Fruit fly (Drosophila melanogaster): ENCODE data around the gene CG6937.

CG6937 gene

dm6 chr3R:22584582-22584981 lies at the start of gene CG6937, which contains the start of gene CG33107:
Gene CG6937 (plus strand): TSS chr3R:22584773.
Gene CG33107 (minus strand): TSS chr3R:22584718.
- no peak for TF ChIP-seq noc (tag; optimal IDR thresholded peaks at IDR 0.05)

DNA sequence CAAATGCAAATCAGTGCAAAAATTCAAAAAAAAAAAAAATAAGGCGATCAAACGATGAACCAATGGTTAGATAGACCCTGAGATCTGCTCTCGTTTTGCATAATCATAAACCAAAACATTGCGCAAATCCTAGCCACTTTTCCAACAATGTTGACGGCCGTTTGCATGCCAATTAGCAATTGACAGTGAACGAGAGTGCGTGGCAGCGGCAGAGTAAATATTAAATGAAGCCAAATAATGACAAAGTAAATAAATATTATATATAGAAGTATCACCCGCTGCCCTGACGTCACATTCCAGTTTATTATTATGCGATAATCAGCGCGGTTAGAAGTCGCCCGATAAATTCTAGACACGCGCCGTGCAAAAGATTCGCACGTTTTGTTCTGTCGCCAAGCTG lies 48.6 kb upstream of the CG6937 start:
- no peak for TF ChIP-seq noc (tag; optimal IDR thresholded peaks at IDR 0.05)

DNA sequence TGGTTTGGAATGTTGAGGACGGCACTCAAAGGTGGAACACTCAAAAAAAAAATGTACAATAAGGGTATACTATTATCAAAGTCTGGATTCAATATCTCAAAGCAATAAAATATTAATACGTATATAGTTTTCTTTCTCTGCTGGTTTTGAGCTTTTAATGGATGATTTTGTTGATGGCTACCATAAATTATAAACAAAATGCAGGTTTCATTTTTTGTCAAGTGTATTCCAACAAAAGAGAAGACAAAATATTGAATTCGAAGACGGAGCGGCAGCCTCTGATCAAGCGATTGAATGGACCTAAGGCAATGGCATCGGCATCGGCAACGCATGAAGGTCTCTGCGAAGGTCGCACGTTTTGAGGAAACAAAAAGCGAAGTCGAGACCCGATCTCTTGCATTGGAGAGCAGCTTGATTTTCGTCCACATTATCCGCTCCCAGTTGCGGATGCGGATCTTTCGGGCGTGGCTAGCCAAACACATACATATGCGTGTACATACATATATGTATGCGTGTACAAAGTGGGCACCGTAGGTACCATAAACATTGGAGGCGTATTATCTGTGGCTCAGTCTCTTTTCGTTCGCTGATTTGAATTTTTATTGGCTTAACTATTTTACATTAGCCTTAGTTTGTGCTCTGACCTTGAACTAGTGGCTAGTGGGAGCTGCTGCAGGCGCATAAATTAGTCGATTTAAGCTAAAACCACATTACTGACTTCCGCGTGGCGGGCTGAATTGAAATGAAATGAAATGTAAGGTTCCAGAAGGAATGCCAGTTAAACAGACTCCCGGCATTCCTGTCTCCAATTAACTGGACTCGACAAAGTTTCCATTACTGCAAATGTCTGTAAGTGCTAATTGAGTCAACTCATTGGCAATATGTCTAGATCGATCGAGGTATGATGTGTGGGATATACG lies 47.8 kb upstream of the CG6937 start:
- peak; percentile 18 for TF ChIP-seq noc (tag; optimal IDR thresholded peaks at IDR 0.05)

DNA sequence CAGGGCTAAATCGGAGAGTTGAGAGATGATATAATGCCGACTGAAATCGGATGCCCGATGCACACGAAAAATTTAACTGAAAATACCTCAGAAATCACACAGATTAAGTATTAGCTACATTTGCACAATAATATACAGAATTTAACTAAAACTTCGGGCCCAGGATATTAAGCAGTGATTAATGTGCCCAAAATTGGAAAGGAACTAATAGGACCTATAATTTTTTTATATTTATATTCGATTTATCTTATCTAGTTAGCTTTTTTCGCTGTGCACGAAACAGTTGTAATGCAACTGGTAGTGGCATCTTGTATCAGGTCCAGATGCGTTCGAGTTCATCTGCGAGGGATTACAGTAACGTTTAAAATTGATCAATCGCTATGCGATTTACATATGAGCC lies 45.7 kb upstream of the CG6937 start:
- no peak for TF ChIP-seq noc (tag; optimal IDR thresholded peaks at IDR 0.05)

dm6 chr3R:22539762-22540161 lies 44.8 kb upstream of the CG6937 start, which contains the start of gene CG5326:
Gene CG5326 (minus strand): TSS chr3R:22539919.
- TF ChIP-seq noc (tag; optimal IDR thresholded peaks at IDR 0.05): no peak

DNA sequence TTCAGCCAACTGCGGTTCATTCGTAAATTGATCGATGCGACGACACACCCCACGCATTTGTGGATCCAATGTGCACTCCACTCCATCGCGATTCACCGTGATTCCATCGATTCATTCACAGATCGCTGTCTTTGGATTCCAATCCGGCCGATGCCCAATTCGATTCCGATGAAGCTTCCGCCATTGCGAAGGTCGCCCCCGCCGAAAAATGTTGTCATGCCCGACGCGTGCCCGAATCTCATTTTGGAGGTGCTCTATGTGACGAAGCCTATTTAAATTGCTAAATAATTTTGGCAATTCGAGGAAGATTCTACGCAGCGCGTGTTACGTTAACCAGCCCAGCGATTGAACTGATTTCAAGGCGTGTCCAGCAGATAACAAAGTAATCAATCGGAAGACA lies 43.9 kb upstream of the CG6937 start:
- TF ChIP-seq noc (tag; optimal IDR thresholded peaks at IDR 0.05): no peak

- peak; percentile 48 for TF ChIP-seq noc (tag; optimal IDR thresholded peaks at IDR 0.05)
These were observed 41.7 kb upstream of the CG6937 start for dm6 chr3R:22542773-22543411.

- TF ChIP-seq noc (tag; optimal IDR thresholded peaks at IDR 0.05): peak; percentile 55
These were observed 38.6 kb upstream of the CG6937 start for dm6 chr3R:22546017-22546416.

DNA sequence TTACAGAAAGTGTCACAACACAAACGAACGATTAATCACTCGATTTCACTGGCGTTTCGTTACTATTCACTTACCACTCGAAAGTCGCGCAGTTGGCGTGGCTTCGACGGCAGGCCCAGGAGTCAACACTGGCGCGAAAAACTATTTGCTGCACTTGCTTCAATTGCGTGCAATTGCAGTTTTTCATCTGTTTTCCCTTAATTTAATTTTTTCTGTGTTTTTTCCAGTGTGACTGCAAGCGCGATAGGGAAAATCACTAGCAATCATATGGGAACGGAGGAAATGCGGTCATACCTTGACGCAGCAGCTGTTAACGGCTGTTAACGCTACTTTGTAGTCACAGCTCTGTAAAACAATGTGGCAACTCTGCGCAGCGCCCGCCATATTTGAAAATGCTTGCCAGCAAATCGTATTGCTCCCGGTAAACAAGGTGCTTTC lies 37.0 kb upstream of the CG6937 start, which contains the start of gene AdipoR:
AdipoR (minus strand) TSS at position 262 of the 438 bp plus-strand sequence.
- TF ChIP-seq noc (tag; optimal IDR thresholded peaks at IDR 0.05): peak; percentile 4

DNA sequence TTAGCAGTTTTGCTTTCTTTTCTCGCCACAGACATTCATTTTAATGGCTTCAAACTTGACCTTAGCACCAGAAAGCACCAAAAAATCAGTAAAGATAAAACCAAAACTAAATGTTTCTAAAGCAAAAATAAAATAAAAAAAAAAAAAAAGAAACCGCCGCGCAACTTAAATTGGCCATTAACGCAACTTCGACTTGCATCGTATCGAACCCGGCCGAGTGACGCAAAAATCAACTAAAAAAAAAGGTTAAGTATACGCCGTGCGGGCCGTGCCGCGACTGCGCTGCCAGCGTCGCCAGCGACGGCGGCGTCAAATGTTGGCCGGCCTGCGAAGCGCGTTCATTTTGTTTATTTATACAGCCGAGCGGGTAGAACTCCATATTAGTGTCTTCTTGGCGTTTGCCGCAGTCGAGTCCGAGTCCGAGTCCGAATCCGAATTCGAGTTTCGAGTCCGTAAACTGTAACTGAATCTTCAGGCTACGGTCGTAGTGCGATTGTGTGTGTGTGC lies 34.2 kb upstream of the CG6937 start, which contains the start of gene bond:
bond (plus strand) TSS at position 375 of the 507 bp plus-strand sequence.
- TF ChIP-seq noc (tag; optimal IDR thresholded peaks at IDR 0.05): no peak

DNA sequence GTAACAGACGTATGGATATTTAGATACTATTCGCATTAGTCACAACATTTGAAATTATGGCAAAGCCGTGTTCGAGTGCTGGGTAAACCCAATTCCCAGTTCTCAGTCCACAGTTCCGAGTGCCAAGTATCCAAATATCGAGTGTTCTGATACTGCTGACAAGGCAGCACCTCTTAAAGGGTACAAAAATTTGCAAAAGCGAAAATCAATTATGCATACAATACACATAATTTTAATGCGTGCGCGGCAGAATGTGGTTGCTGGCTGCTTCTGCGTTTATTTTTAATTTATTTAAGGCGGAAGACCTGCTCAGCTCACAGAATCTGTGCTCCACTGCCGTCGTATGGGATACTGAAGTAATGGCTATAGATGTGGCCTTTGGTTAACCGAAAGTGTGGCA lies 31.9 kb upstream of the CG6937 start:
- TF ChIP-seq noc (tag; optimal IDR thresholded peaks at IDR 0.05): no peak

DNA sequence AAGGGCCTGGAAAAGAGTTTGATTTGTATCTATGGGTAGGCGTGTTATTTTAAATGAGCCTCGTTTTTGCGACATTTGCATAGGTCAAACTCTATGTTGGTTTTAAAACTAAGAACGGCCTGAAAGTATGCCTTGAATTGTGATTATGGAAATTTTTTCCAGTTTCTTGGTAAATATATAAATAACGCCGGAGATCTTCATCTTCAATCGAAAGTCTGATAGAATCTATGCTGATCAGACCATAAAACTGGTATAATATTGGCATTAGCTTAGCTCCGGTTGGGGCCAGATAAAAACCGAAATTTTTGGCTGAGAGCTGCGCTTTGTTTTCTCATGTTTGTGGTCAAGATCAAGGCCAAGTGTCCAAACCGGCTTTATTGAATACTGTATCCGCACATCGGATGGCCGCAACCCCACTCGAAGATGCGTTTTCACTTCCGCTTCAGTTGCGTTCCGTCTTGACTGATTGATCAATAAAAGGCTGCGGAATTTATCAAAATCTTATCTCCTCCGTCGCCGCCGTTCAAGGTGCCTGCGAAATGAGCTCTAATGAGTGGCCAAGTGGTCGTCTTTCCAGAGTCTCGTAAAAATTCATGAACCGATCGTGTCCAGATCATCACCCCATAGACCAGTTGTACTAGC lies 27.4 kb upstream of the CG6937 start:
- TF ChIP-seq noc (tag; optimal IDR thresholded peaks at IDR 0.05): no peak

DNA sequence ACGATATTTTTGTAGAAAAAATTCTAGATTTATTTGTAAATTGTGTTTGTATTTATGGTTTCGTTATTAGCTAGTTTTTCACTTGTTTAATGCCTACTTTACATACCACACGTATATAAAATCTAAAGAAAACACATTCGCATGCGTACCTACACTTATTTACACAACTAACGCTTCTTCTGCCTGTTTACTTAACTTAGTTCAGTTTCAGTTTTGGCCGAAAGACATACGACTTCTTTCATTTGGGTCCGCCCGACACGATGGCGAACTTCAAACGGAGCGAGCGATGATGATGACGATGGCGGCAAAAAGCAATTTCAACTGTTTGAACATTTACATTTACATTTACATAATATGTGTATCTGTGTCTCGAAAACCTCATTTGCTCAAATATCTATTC lies 26.2 kb upstream of the CG6937 start:
- no peak for TF ChIP-seq noc (tag; optimal IDR thresholded peaks at IDR 0.05)

dm6 chr3R:22560224-22560623 lies 24.3 kb upstream of the CG6937 start:
- no peak for TF ChIP-seq noc (tag; optimal IDR thresholded peaks at IDR 0.05)

DNA sequence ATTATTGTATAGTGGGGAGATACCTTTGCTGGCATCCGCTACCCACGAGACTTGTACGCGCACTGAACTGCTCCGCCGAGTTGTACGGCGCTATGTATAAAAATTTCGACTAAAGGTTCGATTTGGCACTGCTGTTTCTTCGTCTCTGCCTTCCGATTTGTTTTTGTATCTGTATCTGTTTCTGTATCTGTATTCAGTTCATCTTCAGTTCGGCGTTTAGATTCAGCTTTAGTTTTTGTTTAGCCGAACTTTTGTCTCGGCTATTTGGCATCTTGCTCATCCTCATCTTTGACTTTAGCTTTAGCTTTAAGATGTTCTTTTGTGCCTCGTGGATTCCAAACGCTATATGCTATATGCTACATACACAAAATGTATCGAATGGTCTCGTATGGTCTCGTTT lies 22.1 kb upstream of the CG6937 start, which contains the start of gene sit:
sit (minus strand) TSS at position 71 of the 400 bp plus-strand sequence.
- TF ChIP-seq noc (tag; optimal IDR thresholded peaks at IDR 0.05): no peak

- TF ChIP-seq noc (tag; optimal IDR thresholded peaks at IDR 0.05): no peak
These were observed 20.5 kb upstream of the CG6937 start for dm6 chr3R:22564076-22564475.
